Fruit fly (Drosophila melanogaster) whole organism, embryonic: Measurements from ENCODE around the gene CG6656.

Source experiments
- CG17186 ChIP-seq: fragments of 200-800 bp; sonication (Bioruptor generic); optimal IDR thresholded peaks from 3 replicates; lab custom pipeline; 2017; ENCODE audit warnings: missing biosample characterization, missing genetic modification reagents, missing genetic modification characterization
- CG2712 ChIP-seq: fragments of 200-800 bp; optimal IDR thresholded peaks from 3 replicates; lab custom pipeline; 2019; ENCODE audit warnings: missing biosample characterization, mild to moderate bottlenecking, missing genetic modification characterization, moderate library complexity
- CG4404 ChIP-seq: fragments of 200-800 bp; sonication (Bioruptor generic); IDR thresholded peaks from 2 replicates; pipeline ENCODE4 v1.3.6; 2022; ENCODE audit warnings: missing biosample characterization, missing genetic modification characterization
- CrebB ChIP-seq: fragments of 200-800 bp; sonication (Bioruptor generic); optimal IDR thresholded peaks from 3 replicates; lab custom pipeline; 2018; ENCODE audit warnings: missing biosample characterization, mild to moderate bottlenecking, missing genetic modification characterization
- ERR ChIP-seq: fragments of 200-800 bp; sonication (Bioruptor generic); optimal IDR thresholded peaks from 2 replicates; lab custom pipeline; 2016; ENCODE audit warnings: missing biosample characterization, missing genetic modification characterization
- Gug ChIP-seq: fragments of 200-800 bp; sonication (Bioruptor generic); IDR thresholded peaks from 4 replicates; pipeline ENCODE4 v1.3.6; 2022; ENCODE audit warnings: missing biosample characterization, missing genetic modification characterization
- Max ChIP-seq: fragments of 200-800 bp; sonication (Bioruptor generic); optimal IDR thresholded peaks from 2 replicates; lab custom pipeline; 2016; ENCODE audit warnings: missing biosample characterization, mild to moderate bottlenecking, missing genetic modification characterization
- stc ChIP-seq: fragments of 200-800 bp; sonication (Bioruptor generic); IDR thresholded peaks from 2 replicates; pipeline ENCODE4 v1.3.6; 2022; ENCODE audit warnings: missing biosample characterization, missing genetic modification characterization

DNA sequence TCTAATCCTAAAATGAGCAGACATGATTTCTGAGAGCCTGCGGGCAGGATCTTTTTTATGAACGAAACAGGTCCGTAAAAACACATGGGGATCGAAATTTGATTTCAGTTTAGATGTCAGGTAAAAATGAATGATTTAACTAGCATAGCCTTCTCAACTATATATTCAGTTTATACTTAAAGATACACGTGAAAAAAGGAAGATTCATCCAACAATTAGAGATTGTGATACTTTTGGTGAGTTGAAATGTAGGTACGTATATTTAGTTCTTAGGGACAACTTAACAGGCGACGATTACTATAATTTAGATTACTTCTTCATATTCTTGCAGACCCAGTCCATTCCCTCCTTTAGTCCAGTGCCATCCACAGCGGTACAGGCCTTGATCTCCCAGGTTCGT lies 10.4 kb downstream of the CG6656 start, which contains the start of gene CG17819:
- TF ChIP-seq CG4404 (GFP tag; lab: Robert Waterston, UW) (no peak), Gug (GFP tag; lab: Robert Waterston, UW) (no peak), CG2712 (no peak), CrebB (tag; lab: Kevin White, UChicago) (no peak), CG17186 (GFP tag; lab: Kevin White, UChicago) (no peak), Max (GFP tag; lab: Kevin White, UChicago) (no peak), ERR (GFP tag; lab: Kevin White, UChicago) (no peak), stc (GFP tag; lab: Robert Waterston, UW) (no peak)
